Worm (Caenorhabditis elegans) whole organism, mixed stage, embryonic: ENCODE measurements around the gene sulp-2.

ENCODE experiments used
- ceh-39 ChIP-seq: fragments of 150-350 bp; optimal IDR thresholded peaks from 2 replicates; lab custom pipeline; 2014; ENCODE audit warnings: missing biosample characterization, missing genetic modification characterization
- mep-1 ChIP-seq: fragments of 150-350 bp; optimal IDR thresholded peaks from 2 replicates; lab custom pipeline; 2017; ENCODE audit warnings: missing biosample characterization, missing genetic modification reagents, missing genetic modification characterization, inconsistent platforms
- nhr-237 ChIP-seq: fragments of 150-350 bp; optimal IDR thresholded peaks from 2 replicates; lab custom pipeline; 2014; ENCODE audit warnings: missing biosample characterization, missing genetic modification characterization
- nhr-28 ChIP-seq: fragments of 150-350 bp; optimal IDR thresholded peaks from 2 replicates; lab custom pipeline; 2014; ENCODE audit warnings: missing biosample characterization, missing genetic modification characterization
- nhr-76 ChIP-seq: sonication (generic microtip); optimal IDR thresholded peaks from 2 replicates; lab custom pipeline; 2017; ENCODE audit warnings: missing biosample characterization, missing genetic modification characterization
- unc-39 ChIP-seq: fragments of 150-350 bp; optimal IDR thresholded peaks from 2 replicates; lab custom pipeline; 2014; ENCODE audit warnings: missing biosample characterization, missing genetic modification characterization
- ztf-11 ChIP-seq: fragments of 150-350 bp; optimal IDR thresholded peaks from 2 replicates; lab custom pipeline; 2014; ENCODE audit warnings: missing biosample characterization, missing genetic modification characterization

DNA sequence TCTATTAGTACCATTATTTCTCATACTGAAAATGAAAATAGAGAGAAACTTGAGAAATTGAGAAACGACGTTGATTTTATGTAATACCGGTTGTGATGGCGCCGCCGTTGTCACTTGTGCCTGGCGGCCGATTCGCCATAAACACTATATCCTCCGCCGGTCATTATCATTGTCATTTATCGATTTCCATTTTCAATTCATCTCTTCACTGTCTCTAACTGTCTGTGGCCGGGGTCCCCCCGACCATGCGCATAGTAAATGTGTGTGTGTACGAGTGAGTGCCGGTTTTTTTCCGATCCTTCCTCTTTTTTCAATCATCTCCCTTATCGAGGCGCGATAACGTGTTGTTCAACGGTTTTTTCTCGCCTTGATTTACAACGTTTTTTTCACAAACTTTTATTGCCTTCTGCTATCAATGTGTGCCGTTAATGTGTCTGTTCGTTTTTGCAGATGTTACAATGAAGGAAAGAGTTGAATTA lies 4.2 kb upstream of the sulp-2 start, which contains the start of gene F14D12.1:
- no peak for TF ChIP-seq nhr-237 (tag; lab: Kevin White, UChicago)
- TF ChIP-seq nhr-76 (tag; lab: Kevin White, UChicago), result no peak
- no peak for TF ChIP-seq nhr-28
- no peak for TF ChIP-seq unc-39 (tag; lab: Kevin White, UChicago)
- TF ChIP-seq ceh-39 (tag; lab: Kevin White, UChicago), result no peak
- TF ChIP-seq ztf-11 (tag; lab: Kevin White, UChicago), result no peak
- no peak for TF ChIP-seq mep-1 (tag; lab: Kevin White, UChicago)
